Worm (Caenorhabditis elegans) whole organism, young adult: Measurements from ENCODE around the gene rpl-33.

Source experiments
- C06A6.2 ChIP-seq: fragments of 200-800 bp; sonication (Bioruptor generic); conservative IDR thresholded peaks from 2 replicates; pipeline ENCODE4 v1.3.6; 2022; ENCODE audit warnings: missing genetic modification characterization, missing compliant biosample characterization
- F49E8.2 ChIP-seq: sonication (generic microtip); optimal IDR thresholded peaks from 3 replicates; lab custom pipeline; 2017; ENCODE audit warnings: missing genetic modification characterization, mild to moderate bottlenecking, missing compliant biosample characterization, antibody characterized with exemption, moderate library complexity; ENCODE audit not compliant: insufficient read depth

DNA sequence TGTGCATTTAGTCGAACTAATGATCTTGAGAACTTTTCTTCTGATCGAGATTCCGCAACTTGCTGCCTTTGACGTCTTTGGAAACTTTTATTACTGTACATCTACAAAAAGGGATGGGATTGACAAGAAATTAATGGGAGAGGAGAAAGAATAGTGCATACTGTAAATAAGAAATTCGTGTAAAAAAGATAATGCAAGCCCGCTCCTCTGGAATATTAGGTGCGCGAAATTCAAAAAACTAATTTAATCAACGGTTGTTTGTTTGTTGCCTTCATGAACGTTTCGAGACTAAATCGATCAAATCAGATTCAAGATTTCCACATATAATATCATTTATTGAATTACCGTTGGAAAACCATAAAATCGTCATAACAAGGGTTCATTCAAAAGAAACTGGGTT lies 35.5 kb upstream of the rpl-33 start, which contains the start of gene him-14:
- peak; percentile 14 for TF ChIP-seq F49E8.2 (tag; lab: Kevin White, UChicago)
- no peak for TF ChIP-seq C06A6.2
